Worm (Caenorhabditis elegans) whole organism, L3 larva: ENCODE results near the gene rpl-29.

Experiments used
- R02D3.7 ChIP-seq: fragments of 150-350 bp; optimal IDR thresholded peaks from 2 replicates; lab custom pipeline; 2014; ENCODE audit warnings: missing biosample characterization, missing genetic modification characterization
- ama-1 ChIP-seq: fragments of 150-350 bp; optimal IDR thresholded peaks from 2 replicates; lab custom pipeline; 2018
- ceh-16 ChIP-seq: sonication (generic microtip); optimal IDR thresholded peaks from 2 replicates; lab custom pipeline; 2017; ENCODE audit warnings: missing biosample characterization, missing genetic modification characterization
- ceh-28 ChIP-seq: fragments of 150-350 bp; optimal IDR thresholded peaks from 2 replicates; lab custom pipeline; 2014; ENCODE audit warnings: missing biosample characterization, missing genetic modification reagents, missing genetic modification characterization
- ceh-82 ChIP-seq: fragments of 150-350 bp; optimal IDR thresholded peaks from 2 replicates; lab custom pipeline; 2014; ENCODE audit warnings: missing biosample characterization, missing genetic modification characterization
- daf-12 ChIP-seq: fragments of 150-350 bp; optimal IDR thresholded peaks from 2 replicates; lab custom pipeline; 2014; ENCODE audit warnings: missing biosample characterization, missing genetic modification reagents, missing genetic modification characterization
- egl-27 ChIP-seq: sonication (generic microtip); optimal IDR thresholded peaks from 4 replicates; lab custom pipeline; 2017; ENCODE audit warnings: missing biosample characterization, missing genetic modification reagents, missing genetic modification characterization
- egl-5 ChIP-seq: fragments of 150-350 bp; optimal IDR thresholded peaks from 2 replicates; lab custom pipeline; 2017; ENCODE audit warnings: missing biosample characterization, missing genetic modification reagents, missing genetic modification characterization, inconsistent platforms
- elt-1 ChIP-seq: fragments of 150-350 bp; optimal IDR thresholded peaks from 2 replicates; lab custom pipeline; 2014; ENCODE audit warnings: missing biosample characterization, missing genetic modification characterization
- elt-2 ChIP-seq: sonication (generic microtip); optimal IDR thresholded peaks from 2 replicates; lab custom pipeline; 2016; ENCODE audit warnings: missing genetic modification reagents, mild to moderate bottlenecking, missing genetic modification characterization, missing compliant biosample characterization
- elt-3 ChIP-seq, 3 experiments: fragments of 150-350 bp in 1 of 3; sonication (generic microtip) in 2 of 3; optimal IDR thresholded peaks; 2 replicates in 2 of 3; 4 replicates in 1 of 3; lab custom pipeline; 2014 to 2017; ENCODE audit warnings: missing biosample characterization in 3 of 3, missing genetic modification characterization in 3 of 3
- eor-1 ChIP-seq, 2 experiments: fragments of 150-350 bp; optimal IDR thresholded peaks; 2 replicates each; lab custom pipeline; 2014 to 2018; ENCODE audit warnings: missing biosample characterization in 2 of 2, missing genetic modification characterization in 2 of 2
- fkh-10 ChIP-seq: sonication (generic microtip); optimal IDR thresholded peaks from 2 replicates; lab custom pipeline; 2017; ENCODE audit warnings: missing biosample characterization, missing genetic modification reagents, missing genetic modification characterization
- fkh-2 ChIP-seq: fragments of 150-350 bp; optimal IDR thresholded peaks from 2 replicates; lab custom pipeline; 2014; ENCODE audit warnings: missing biosample characterization, missing genetic modification reagents, missing genetic modification characterization
- fos-1 ChIP-seq: fragments of 150-350 bp; optimal IDR thresholded peaks from 2 replicates; lab custom pipeline; 2014; ENCODE audit warnings: missing biosample characterization, missing genetic modification characterization
- jun-1 ChIP-seq: fragments of 150-350 bp; optimal IDR thresholded peaks from 2 replicates; lab custom pipeline; 2014; ENCODE audit warnings: missing biosample characterization, missing genetic modification reagents, missing genetic modification characterization
- lsy-12 ChIP-seq: sonication (generic microtip); optimal IDR thresholded peaks from 2 replicates; lab custom pipeline; 2016; ENCODE audit warnings: mild to moderate bottlenecking, missing genetic modification characterization, missing compliant biosample characterization
- mdl-1 ChIP-seq: fragments of 150-350 bp; optimal IDR thresholded peaks from 2 replicates; lab custom pipeline; 2014; ENCODE audit warnings: missing biosample characterization, missing genetic modification characterization
- mml-1 ChIP-seq: fragments of 150-350 bp; sonication (generic microtip); optimal IDR thresholded peaks from 3 replicates; lab custom pipeline; 2014; ENCODE audit warnings: missing biosample characterization, missing genetic modification characterization
- nfya-1 ChIP-seq: sonication (generic microtip); optimal IDR thresholded peaks from 2 replicates; lab custom pipeline; 2017; ENCODE audit warnings: missing genetic modification characterization, mild to moderate bottlenecking, missing compliant biosample characterization, antibody characterized with exemption, moderate library complexity; ENCODE audit not compliant: insufficient read depth
- nhr-11 ChIP-seq: fragments of 150-350 bp; optimal IDR thresholded peaks from 2 replicates; lab custom pipeline; 2014; ENCODE audit warnings: missing biosample characterization, missing genetic modification characterization
- nhr-12 ChIP-seq: fragments of 150-350 bp; optimal IDR thresholded peaks from 2 replicates; lab custom pipeline; 2014; ENCODE audit warnings: missing biosample characterization, missing genetic modification characterization
- nhr-23 ChIP-seq: fragments of 150-350 bp; optimal IDR thresholded peaks from 2 replicates; lab custom pipeline; 2014; ENCODE audit warnings: missing biosample characterization, missing genetic modification reagents, missing genetic modification characterization
- nhr-237 ChIP-seq: fragments of 150-350 bp; optimal IDR thresholded peaks from 2 replicates; lab custom pipeline; 2014; ENCODE audit warnings: missing biosample characterization, missing genetic modification characterization
- nhr-25 ChIP-seq: sonication (generic microtip); optimal IDR thresholded peaks from 2 replicates; lab custom pipeline; 2017; ENCODE audit warnings: missing biosample characterization, missing genetic modification characterization
- nhr-28 ChIP-seq: fragments of 150-350 bp; optimal IDR thresholded peaks from 2 replicates; lab custom pipeline; 2014; ENCODE audit warnings: missing biosample characterization, missing genetic modification characterization
- nhr-43 ChIP-seq: sonication (generic microtip); optimal IDR thresholded peaks from 2 replicates; lab custom pipeline; 2016; ENCODE audit warnings: mild to moderate bottlenecking, missing genetic modification characterization, missing compliant biosample characterization; ENCODE audit not compliant: poor library complexity, severe bottlenecking
- nhr-67 ChIP-seq: fragments of 150-350 bp; optimal IDR thresholded peaks from 2 replicates; lab custom pipeline; 2014; ENCODE audit warnings: missing biosample characterization, missing genetic modification characterization
- nhr-76 ChIP-seq: fragments of 150-350 bp; sonication (generic microtip); optimal IDR thresholded peaks from 5 replicates; lab custom pipeline; 2014; ENCODE audit warnings: missing biosample characterization, missing genetic modification characterization
- nhr-77 ChIP-seq: fragments of 150-350 bp; optimal IDR thresholded peaks from 2 replicates; lab custom pipeline; 2014; ENCODE audit warnings: missing biosample characterization, missing genetic modification characterization
- pha-4 ChIP-seq: fragments of 150-350 bp; optimal IDR thresholded peaks from 2 replicates; lab custom pipeline; 2014; ENCODE audit warnings: missing biosample characterization, missing genetic modification reagents, missing genetic modification characterization
- pqm-1 ChIP-seq: fragments of 150-350 bp; optimal IDR thresholded peaks from 2 replicates; lab custom pipeline; 2017; ENCODE audit warnings: missing biosample characterization, missing genetic modification characterization, inconsistent platforms
- sea-2 ChIP-seq: fragments of 150-350 bp; sonication (generic microtip); optimal IDR thresholded peaks from 4 replicates; lab custom pipeline; 2014; ENCODE audit warnings: missing biosample characterization, missing genetic modification reagents, missing genetic modification characterization
- skn-1 ChIP-seq: fragments of 150-350 bp; optimal IDR thresholded peaks from 2 replicates; lab custom pipeline; 2014; ENCODE audit warnings: missing biosample characterization, missing genetic modification characterization
- snpc-4 ChIP-seq: fragments of 150-350 bp; optimal IDR thresholded peaks from 2 replicates; lab custom pipeline; 2014; ENCODE audit warnings: missing biosample characterization, missing genetic modification characterization
- tbx-2 ChIP-seq: sonication (generic microtip); optimal IDR thresholded peaks from 2 replicates; lab custom pipeline; 2016; ENCODE audit warnings: mild to moderate bottlenecking, missing genetic modification characterization, missing compliant biosample characterization
- unc-39 ChIP-seq: sonication (generic microtip); optimal IDR thresholded peaks from 4 replicates; lab custom pipeline; 2017; ENCODE audit warnings: missing biosample characterization, missing genetic modification characterization
- unc-62 ChIP-seq: fragments of 150-350 bp; sonication (generic microtip); optimal IDR thresholded peaks from 4 replicates; lab custom pipeline; 2014; ENCODE audit warnings: missing biosample characterization, missing genetic modification reagents, missing genetic modification characterization
- ztf-11 ChIP-seq: fragments of 150-350 bp; optimal IDR thresholded peaks from 2 replicates; lab custom pipeline; 2014; ENCODE audit warnings: missing biosample characterization, missing genetic modification characterization
- ztf-4 ChIP-seq: fragments of 150-350 bp; optimal IDR thresholded peaks from 2 replicates; lab custom pipeline; 2014; ENCODE audit warnings: missing biosample characterization, missing genetic modification characterization

The rpl-29 gene

DNA sequence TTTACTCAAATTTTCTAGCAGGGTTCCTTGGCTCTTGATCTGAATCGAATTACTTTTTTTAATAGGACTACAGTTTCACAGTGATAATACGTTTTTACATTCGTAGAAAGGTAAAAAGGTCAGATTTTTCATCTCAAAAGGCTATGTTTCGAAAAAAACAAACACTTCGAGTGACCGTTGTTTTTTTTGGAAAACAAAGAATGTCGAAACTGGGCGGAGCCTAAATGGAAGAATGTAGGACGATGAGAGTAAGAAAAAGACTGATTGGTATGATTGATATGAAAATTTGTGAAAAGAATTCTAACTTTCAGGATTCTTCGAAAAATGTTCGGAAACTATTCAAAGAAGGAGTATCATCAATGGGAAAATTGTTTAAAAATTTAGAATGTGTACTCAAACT is 30.9 kb downstream of the rpl-29 start, which contains the start of gene Y37A1A.2:
Gene Y37A1A.2, minus strand, starts transcription at position 101 of the 400 bp plus-strand sequence.
- TF ChIP-seq eor-1 (tag; optimal IDR thresholded peaks at IDR 0.05; lab: Kevin White, UChicago) (no peak), snpc-4 (tag; lab: Kevin White, UChicago) (no peak), sea-2 (GFP tag; lab: Kevin White, UChicago) (no peak), egl-5 (tag; lab: Kevin White, UChicago) (no peak)

DNA sequence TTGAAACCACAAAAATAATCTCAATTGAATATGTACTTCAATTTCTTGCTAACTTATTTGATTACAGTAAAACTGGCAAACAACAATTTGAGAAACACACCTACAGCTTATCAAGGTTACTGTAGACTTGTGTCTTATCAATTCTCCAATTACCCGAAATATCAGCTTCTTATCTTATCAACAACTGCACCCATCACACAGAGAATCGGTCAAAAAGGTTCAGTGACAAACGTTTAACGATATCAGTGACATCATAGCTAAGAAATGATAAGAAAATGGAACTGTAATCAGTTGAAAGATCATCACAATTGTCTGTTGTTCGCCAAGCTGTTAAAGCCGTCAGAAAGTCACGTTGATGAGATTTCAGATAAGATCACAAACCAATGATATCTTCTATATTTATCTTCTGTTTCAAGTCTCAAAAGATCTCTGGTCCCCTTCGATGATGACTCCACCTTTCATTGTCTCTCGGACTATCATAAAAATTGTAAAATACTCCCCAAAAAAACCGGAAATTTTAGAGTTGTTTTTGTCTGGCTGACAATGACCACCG is 37.3 kb downstream of the rpl-29 start:
- TF ChIP-seq ceh-28, result peak; percentile 65
- peak; percentile 100 for TF ChIP-seq elt-2 (tag; lab: Kevin White, UChicago)
- TF ChIP-seq nhr-77 (tag; lab: Kevin White, UChicago), result no peak
- TF ChIP-seq ztf-4 (tag; lab: Kevin White, UChicago), result no peak
- peak; percentile 100 for TF ChIP-seq elt-3 (tag; optimal IDR thresholded peaks at IDR 0.05; lab: Kevin White, UChicago)
- peak; percentile 93 for TF ChIP-seq nhr-43
- TF ChIP-seq skn-1 (tag; lab: Kevin White, UChicago), result peak; percentile 47
- no peak for TF ChIP-seq nhr-67
- TF ChIP-seq egl-27 (tag; lab: Kevin White, UChicago), result peak; percentile 98
- no peak for TF ChIP-seq lsy-12
- TF ChIP-seq unc-62 (GFP tag; lab: Kevin White, UChicago), result no peak
- TF ChIP-seq nhr-23 (tag; lab: Kevin White, UChicago), result peak; percentile 90
- TF ChIP-seq jun-1 (tag; lab: Kevin White, UChicago), result peak; percentile 98
- no peak for TF ChIP-seq nhr-12
- peak; percentile 82 for TF ChIP-seq fos-1 (tag; lab: Kevin White, UChicago)
- TF ChIP-seq nhr-25 (tag; lab: Kevin White, UChicago), result peak; percentile 89
- TF ChIP-seq pha-4 (tag; lab: Kevin White, UChicago), result peak; percentile 75
- TF ChIP-seq pqm-1, result peak; percentile 100
- TF ChIP-seq nhr-76 (tag; lab: Kevin White, UChicago), result peak; percentile 39
- no peak for TF ChIP-seq fkh-2
- TF ChIP-seq tbx-2 (tag; lab: Kevin White, UChicago), result peak; percentile 12
- no peak for TF ChIP-seq snpc-4 (tag; lab: Kevin White, UChicago)
- TF ChIP-seq ztf-11, result no peak
- TF ChIP-seq daf-12 (tag; lab: Kevin White, UChicago), result no peak
- TF ChIP-seq mdl-1 (tag; lab: Kevin White, UChicago), result peak; percentile 56
- no peak for TF ChIP-seq ceh-82 (tag; lab: Kevin White, UChicago)
- no peak for TF ChIP-seq elt-1 (tag; lab: Kevin White, UChicago)
- no peak for TF ChIP-seq nhr-28 (tag; lab: Kevin White, UChicago)
- TF ChIP-seq nfya-1 (tag; lab: Kevin White, UChicago), result peak; percentile 64
- TF ChIP-seq mml-1 (tag; lab: Kevin White, UChicago), result no peak
- peak; percentile 65 for TF ChIP-seq R02D3.7
- no peak for TF ChIP-seq egl-5 (tag; lab: Kevin White, UChicago)
- no peak for TF ChIP-seq nhr-11
- no peak for TF ChIP-seq sea-2 (GFP tag; lab: Kevin White, UChicago)
- TF ChIP-seq fkh-10 (GFP tag; lab: Kevin White, UChicago), result no peak

DNA sequence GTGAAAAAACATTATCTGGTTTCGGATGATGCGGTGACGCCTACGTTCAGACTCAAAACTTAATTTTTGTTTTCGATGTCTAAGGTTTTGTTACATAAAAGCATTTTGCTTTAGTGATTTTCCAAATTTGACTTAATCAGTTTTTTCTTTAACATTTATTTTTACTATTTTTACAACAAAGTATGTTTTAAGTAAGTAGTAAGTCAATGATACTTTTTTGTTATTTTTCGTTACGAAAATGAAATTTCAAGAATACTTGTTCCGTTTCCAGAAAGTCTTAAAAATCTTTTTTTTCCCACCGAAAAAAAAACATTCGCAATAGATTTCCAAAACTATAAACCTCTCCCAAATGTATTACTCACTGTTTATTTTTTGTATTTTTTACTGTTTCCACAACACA is 45.6 kb downstream of the rpl-29 start:
- TF ChIP-seq mml-1 (tag; lab: Kevin White, UChicago) (no peak), nhr-25 (tag; lab: Kevin White, UChicago) (no peak), eor-1 (tag; optimal IDR thresholded peaks at IDR 0.05; lab: Kevin White, UChicago) (no peak), nhr-23 (tag; lab: Kevin White, UChicago) (no peak), lsy-12 (no peak), tbx-2 (tag; lab: Kevin White, UChicago) (no peak), ceh-16 (tag; lab: Kevin White, UChicago) (no peak), unc-39 (tag; lab: Kevin White, UChicago) (no peak), nfya-1 (tag; lab: Kevin White, UChicago) (no peak), elt-3 (tag; optimal IDR thresholded peaks at IDR 0.05; lab: Kevin White, UChicago) (no peak), ama-1 (lab: Kevin White, UChicago) (no peak), ceh-82 (tag; lab: Kevin White, UChicago) (no peak), nhr-67 (no peak), skn-1 (tag; lab: Kevin White, UChicago) (no peak), nhr-237 (tag; lab: Kevin White, UChicago) (no peak)
